Fruit fly (Drosophila melanogaster) whole organism, embryonic: ENCODE data around the gene CG14367.

Experiments used
- Atf3 ChIP-seq: fragments of 200-800 bp; sonication (Bioruptor generic); optimal IDR thresholded peaks from 3 replicates; lab custom pipeline; 2016; ENCODE audit warnings: missing biosample characterization, missing genetic modification characterization
- Atf6 ChIP-seq: fragments of 200-800 bp; sonication (Bioruptor generic); IDR thresholded peaks from 2 replicates; pipeline ENCODE4 v1.3.6; 2022; ENCODE audit warnings: missing biosample characterization, missing genetic modification characterization
- Bgb ChIP-seq: fragments of 200-800 bp; sonication (Bioruptor generic); IDR thresholded peaks from 2 replicates; pipeline ENCODE4 v1.3.6; 2022; ENCODE audit warnings: missing biosample characterization, missing genetic modification characterization; ENCODE audit not compliant: partially characterized antibody
- BtbVII ChIP-seq: fragments of 200-800 bp; sonication (Bioruptor generic); optimal IDR thresholded peaks from 3 replicates; lab custom pipeline; 2017; ENCODE audit warnings: missing biosample characterization, mild to moderate bottlenecking, missing genetic modification characterization
- CG12219 ChIP-seq: fragments of 200-800 bp; sonication (Bioruptor generic); optimal IDR thresholded peaks from 3 replicates; lab custom pipeline; 2018; ENCODE audit warnings: missing biosample characterization, mild to moderate bottlenecking, missing genetic modification characterization
- CG14050 ChIP-seq: fragments of 200-800 bp; sonication (Bioruptor generic); IDR thresholded peaks from 3 replicates; pipeline ENCODE4 v1.3.6; 2022; ENCODE audit warnings: missing biosample characterization, missing genetic modification characterization
- CG15479 ChIP-seq: fragments of 200-800 bp; sonication (Bioruptor generic); optimal IDR thresholded peaks from 3 replicates; lab custom pipeline; 2019; ENCODE audit warnings: missing biosample characterization, mild to moderate bottlenecking, missing genetic modification characterization, moderate library complexity
- CG15514 ChIP-seq: fragments of 200-800 bp; sonication (Bioruptor generic); optimal IDR thresholded peaks from 3 replicates; lab custom pipeline; 2017; ENCODE audit warnings: missing biosample characterization, missing genetic modification characterization, mild to moderate bottlenecking, moderate library complexity, missing genetic modification reagents
- CG16815 ChIP-seq: fragments of 200-800 bp; sonication (Bioruptor generic); optimal IDR thresholded peaks from 3 replicates; lab custom pipeline; 2017; ENCODE audit warnings: missing biosample characterization, mild to moderate bottlenecking, missing genetic modification characterization
- CG2678 ChIP-seq: fragments of 200-800 bp; sonication (Bioruptor generic); optimal IDR thresholded peaks from 3 replicates; lab custom pipeline; 2019; ENCODE audit warnings: missing biosample characterization, mild to moderate bottlenecking, missing genetic modification characterization, moderate library complexity
- CG30431 ChIP-seq: fragments of 200-800 bp; sonication (Bioruptor generic); optimal IDR thresholded peaks from 2 replicates; lab custom pipeline; 2017; ENCODE audit warnings: missing biosample characterization, missing genetic modification characterization
- CG31224 ChIP-seq: fragments of 200-800 bp; sonication (Bioruptor generic); IDR thresholded peaks from 2 replicates; pipeline ENCODE4 v1.3.6; 2022; ENCODE audit warnings: missing biosample characterization, missing genetic modification characterization
- CG31365 ChIP-seq: fragments of 200-800 bp; sonication (Bioruptor generic); optimal IDR thresholded peaks from 2 replicates; lab custom pipeline; 2018; ENCODE audit warnings: missing biosample characterization, mild to moderate bottlenecking, missing genetic modification characterization
- CG32532 ChIP-seq: fragments of 200-800 bp; sonication (Bioruptor generic); IDR thresholded peaks from 2 replicates; pipeline ENCODE4 v1.3.6; 2022; ENCODE audit warnings: missing biosample characterization, missing genetic modification characterization
- CG42726 ChIP-seq: fragments of 200-800 bp; sonication (Bioruptor generic); IDR thresholded peaks from 2 replicates; pipeline ENCODE4 v1.3.6; 2022; ENCODE audit warnings: missing biosample characterization, missing genetic modification characterization; ENCODE audit not compliant: partially characterized antibody
- CG8290 ChIP-seq, 3 experiments: fragments of 200-800 bp; sonication (Bioruptor generic); optimal IDR thresholded peaks; 2 replicates each; lab custom pipeline; 2016 to 2019; ENCODE audit warnings: missing biosample characterization in 3 of 3, missing genetic modification characterization in 3 of 3, mild to moderate bottlenecking in 2 of 3, moderate library complexity in 1 of 3
- CG8359 ChIP-seq: fragments of 200-800 bp; sonication (Bioruptor generic); optimal IDR thresholded peaks from 2 replicates; lab custom pipeline; 2017; ENCODE audit warnings: missing biosample characterization, mild to moderate bottlenecking, missing genetic modification characterization, borderline replicate concordance
- CG9932 ChIP-seq: fragments of 200-800 bp; sonication (Bioruptor generic); IDR thresholded peaks from 2 replicates; pipeline ENCODE4 v1.3.6; 2022; ENCODE audit warnings: missing biosample characterization, missing genetic modification characterization
- CkIIα-i1 ChIP-seq: fragments of 200-800 bp; sonication (Bioruptor generic); IDR thresholded peaks from 2 replicates; pipeline ENCODE4 v1.3.6; 2022; ENCODE audit warnings: missing biosample characterization, missing genetic modification characterization
- D19B ChIP-seq: fragments of 200-800 bp; sonication (Bioruptor generic); optimal IDR thresholded peaks from 2 replicates; lab custom pipeline; 2017; ENCODE audit warnings: missing biosample characterization, mild to moderate bottlenecking, missing genetic modification characterization
- H2.0 ChIP-seq: fragments of 200-800 bp; sonication (Bioruptor generic); IDR thresholded peaks from 2 replicates; pipeline ENCODE4 v1.3.6; 2022; ENCODE audit warnings: missing biosample characterization, missing genetic modification characterization
- Hey ChIP-seq: fragments of 200-800 bp; sonication (Bioruptor generic); optimal IDR thresholded peaks from 3 replicates; lab custom pipeline; 2018; ENCODE audit warnings: missing biosample characterization, mild to moderate bottlenecking, missing genetic modification characterization
- Hr78 ChIP-seq, 2 experiments: fragments of 200-800 bp in 1 of 2; fragments of >200 bp in 1 of 2; sonication (Bioruptor generic) in 1 of 2; optimal IDR thresholded peaks; 2 replicates each; lab custom pipeline; 2017 to 2019; ENCODE audit warnings: missing biosample characterization in 2 of 2, missing genetic modification characterization in 2 of 2, mild to moderate bottlenecking in 1 of 2, moderate library complexity in 1 of 2
- Lpt ChIP-seq: fragments of >200 bp; optimal IDR thresholded peaks from 2 replicates; lab custom pipeline; 2018; ENCODE audit warnings: missing biosample characterization, missing genetic modification characterization
- MESR4 ChIP-seq: fragments of 200-800 bp; sonication (Bioruptor generic); optimal IDR thresholded peaks from 2 replicates; lab custom pipeline; 2018; ENCODE audit warnings: missing biosample characterization, mild to moderate bottlenecking, missing genetic modification characterization, moderate library complexity
- MTF-1 ChIP-seq: fragments of 200-800 bp; sonication (Bioruptor generic); optimal IDR thresholded peaks from 2 replicates; lab custom pipeline; 2018; ENCODE audit warnings: missing biosample characterization, mild to moderate bottlenecking, missing genetic modification characterization, borderline replicate concordance
- Nf-YA ChIP-seq: fragments of 200-800 bp; sonication (Bioruptor generic); IDR thresholded peaks from 2 replicates; pipeline ENCODE4 v1.3.6; 2022; ENCODE audit warnings: missing biosample characterization, missing genetic modification characterization
- Sox100B ChIP-seq: fragments of 200-800 bp; sonication (Bioruptor generic); optimal IDR thresholded peaks from 3 replicates; lab custom pipeline; 2018; ENCODE audit warnings: missing biosample characterization, mild to moderate bottlenecking, missing genetic modification characterization
- ash1 ChIP-seq: fragments of 200-800 bp; sonication (Bioruptor generic); optimal IDR thresholded peaks from 2 replicates; lab custom pipeline; 2018; ENCODE audit warnings: missing biosample characterization, mild to moderate bottlenecking, missing genetic modification characterization
- ato ChIP-seq: fragments of 200-800 bp; sonication (Bioruptor generic); IDR thresholded peaks from 2 replicates; pipeline ENCODE4 v1.3.6; 2022; ENCODE audit warnings: missing biosample characterization, missing genetic modification characterization; ENCODE audit not compliant: partially characterized antibody
- caup ChIP-seq: fragments of 200-800 bp; sonication (Bioruptor generic); optimal IDR thresholded peaks from 3 replicates; lab custom pipeline; 2017; ENCODE audit warnings: missing biosample characterization, mild to moderate bottlenecking, missing genetic modification characterization, moderate library complexity; ENCODE audit not compliant: severe bottlenecking
- dysf ChIP-seq: fragments of 200-800 bp; sonication (Bioruptor generic); IDR thresholded peaks from 3 replicates; pipeline ENCODE4 v1.3.6; 2022; ENCODE audit warnings: missing biosample characterization, missing genetic modification characterization
- fd3F ChIP-seq: fragments of 200-800 bp; sonication (Bioruptor generic); optimal IDR thresholded peaks from 2 replicates; lab custom pipeline; 2018; ENCODE audit warnings: missing biosample characterization, mild to moderate bottlenecking, missing genetic modification characterization, moderate library complexity
- gro ChIP-seq: fragments of 200-800 bp; sonication (Bioruptor generic); optimal IDR thresholded peaks from 2 replicates; lab custom pipeline; 2016; ENCODE audit warnings: missing biosample characterization, missing genetic modification characterization
- her ChIP-seq: fragments of 200-800 bp; sonication (Bioruptor generic); optimal IDR thresholded peaks from 2 replicates; lab custom pipeline; 2016; ENCODE audit warnings: missing biosample characterization, missing genetic modification characterization
- insv ChIP-seq, 2 experiments: fragments of 200-800 bp; sonication (Bioruptor generic); optimal IDR thresholded peaks; 3 replicates each; lab custom pipeline; 2016 to 2018; ENCODE audit warnings: missing biosample characterization in 2 of 2, missing genetic modification characterization in 2 of 2
- klu ChIP-seq: fragments of 200-800 bp; sonication (Bioruptor generic); IDR thresholded peaks from 2 replicates; pipeline ENCODE4 v1.3.6; 2022; ENCODE audit warnings: missing biosample characterization, missing genetic modification characterization
- lilli ChIP-seq: fragments of 200-800 bp; sonication (Bioruptor generic); optimal IDR thresholded peaks from 3 replicates; lab custom pipeline; 2016; ENCODE audit warnings: missing biosample characterization, missing genetic modification characterization
- pho ChIP-seq: fragments of 200-800 bp; sonication (Bioruptor generic); optimal IDR thresholded peaks from 2 replicates; lab custom pipeline; 2016; ENCODE audit warnings: missing biosample characterization, missing genetic modification characterization
- pita ChIP-seq: fragments of 200-800 bp; sonication (Bioruptor generic); optimal IDR thresholded peaks from 2 replicates; lab custom pipeline; 2017; ENCODE audit warnings: missing biosample characterization, mild to moderate bottlenecking, missing genetic modification characterization
- shn ChIP-seq: fragments of 200-800 bp; sonication (Bioruptor generic); optimal IDR thresholded peaks from 3 replicates; lab custom pipeline; 2016; ENCODE audit warnings: missing biosample characterization, missing genetic modification characterization
- slbo ChIP-seq: fragments of 200-800 bp; sonication (Bioruptor generic); IDR thresholded peaks from 2 replicates; pipeline ENCODE4 v1.3.6; 2022; ENCODE audit warnings: missing biosample characterization, missing genetic modification characterization
- sug ChIP-seq: fragments of 200-800 bp; optimal IDR thresholded peaks from 2 replicates; lab custom pipeline; 2019; ENCODE audit warnings: missing biosample characterization, mild to moderate bottlenecking, missing genetic modification characterization, moderate library complexity
- trh ChIP-seq: fragments of 200-800 bp; sonication (Bioruptor generic); optimal IDR thresholded peaks from 2 replicates; lab custom pipeline; 2016; ENCODE audit warnings: missing biosample characterization, missing genetic modification characterization
- tx ChIP-seq: fragments of 200-800 bp; sonication (Bioruptor generic); optimal IDR thresholded peaks from 2 replicates; lab custom pipeline; 2016; ENCODE audit warnings: missing biosample characterization, missing genetic modification characterization
- unc-4 ChIP-seq: fragments of 200-800 bp; sonication (Bioruptor generic); IDR thresholded peaks from 2 replicates; pipeline ENCODE4 v1.3.6; 2022; ENCODE audit warnings: missing biosample characterization, missing genetic modification characterization; ENCODE audit not compliant: partially characterized antibody
- z ChIP-seq: fragments of 200-800 bp; sonication (Bioruptor generic); IDR thresholded peaks from 3 replicates; pipeline ENCODE4 v1.3.6; 2022; ENCODE audit warnings: missing biosample characterization, missing genetic modification characterization

The CG14367 gene

dm6 chr3R:13686371-13687211, 7.3 kb upstream of the CG14367 start, which contains the start of gene omd (continued):
- TF ChIP-seq CG8290 (GFP tag; optimal IDR thresholded peaks at IDR 0.05; lab: Kevin White, UChicago) (no peak), CG8290 (tag; optimal IDR thresholded peaks at IDR 0.05; lab: Kevin White, UChicago) (peak in 1 of 2 experiments; percentile 51), CG15479 (GFP tag; lab: Kevin White, UChicago) (peak; percentile 15), CG14050 (GFP tag; lab: Robert Waterston, UW) (peak; percentile 26; the same call in 1 of the 3 replicates), insv (GFP tag; optimal IDR thresholded peaks at IDR 0.05; lab: Kevin White, UChicago) (no peak), D19B (GFP tag; lab: Kevin White, UChicago) (no peak), z (GFP tag; lab: Robert Waterston, UW) (0 out of 3 replicates have a peak, but pooled peaks have one; percentile 24), Bgb (GFP tag; lab: Robert Waterston, UW) (0 out of 2 replicates have a peak, but pooled peaks have one; percentile 15), CG9932 (peak; percentile 52), BtbVII (GFP tag; lab: Kevin White, UChicago) (peak; percentile 95), unc-4 (GFP tag; lab: Robert Waterston, UW) (no peak), pita (GFP tag; lab: Kevin White, UChicago) (no peak), sug (peak; percentile 95), Lpt (GFP tag; lab: Kevin White, UChicago) (no peak), CG32532 (peak; percentile 43), Atf3 (GFP tag; lab: Kevin White, UChicago) (peak; percentile 1), MTF-1 (GFP tag; lab: Kevin White, UChicago) (peak; percentile 75), klu (GFP tag; lab: Robert Waterston, UW) (no peak), CG8359 (GFP tag; lab: Kevin White, UChicago) (peak; percentile 41), pho (GFP tag; lab: Kevin White, UChicago) (peak; percentile 33), CG15514 (GFP tag; lab: Kevin White, UChicago) (no peak), MESR4 (GFP tag; lab: Kevin White, UChicago) (peak; percentile 10), CkIIα-i1 (no peak), lilli (peak; percentile 61), CG31365 (tag; lab: Kevin White, UChicago) (peak; percentile 45), dysf (GFP tag; lab: Robert Waterston, UW) (peak; percentile 60; the same call in 2 of the 3 replicates), shn (GFP tag; lab: Kevin White, UChicago) (peak; percentile 39), trh (GFP tag; lab: Kevin White, UChicago) (peak; percentile 71), Hey (peak; percentile 84), slbo (GFP tag; lab: Robert Waterston, UW) (peak; percentile 56), fd3F (GFP tag; lab: Kevin White, UChicago) (no peak), CG31224 (GFP tag; lab: Robert Waterston, UW) (peak; percentile 40; the same call in 1 of the 2 replicates), CG16815 (GFP tag; lab: Kevin White, UChicago) (no peak), CG30431 (GFP tag; lab: Kevin White, UChicago) (peak; percentile 48), tx (peak; percentile 40), Sox100B (GFP tag; lab: Kevin White, UChicago) (peak; percentile 70), CG42726 (GFP tag; lab: Robert Waterston, UW) (no peak), gro (GFP tag; lab: Kevin White, UChicago) (no peak), ato (GFP tag; lab: Robert Waterston, UW) (no peak), Hr78 (GFP tag; optimal IDR thresholded peaks at IDR 0.05; lab: Kevin White, UChicago) (no peak), CG12219 (peak; percentile 61), H2.0 (GFP tag; lab: Robert Waterston, UW) (0 out of 2 replicates have a peak, but pooled peaks have one; percentile 28), ash1 (GFP tag; lab: Kevin White, UChicago) (peak; percentile 64), Nf-YA (GFP tag; lab: Robert Waterston, UW) (peak; percentile 68; the same call in 1 of the 2 replicates), CG2678 (tag; lab: Kevin White, UChicago) (no peak), caup (GFP tag; lab: Kevin White, UChicago) (peak; percentile 77), her (GFP tag; lab: Kevin White, UChicago) (peak; percentile 70), Atf6 (GFP tag; lab: Robert Waterston, UW) (peak; percentile 80)
